Fruit fly (Drosophila melanogaster) whole organism, embryonic: ENCODE results near the gene Hsp70Ab.

ENCODE experiments used
- CG10462 ChIP-seq: fragments of 200-800 bp; sonication (Bioruptor generic); optimal IDR thresholded peaks from 2 replicates; lab custom pipeline; 2016; ENCODE audit warnings: missing biosample characterization, missing genetic modification characterization
- CG12104 ChIP-seq: fragments of 200-800 bp; sonication (Bioruptor generic); optimal IDR thresholded peaks from 3 replicates; lab custom pipeline; 2016; ENCODE audit warnings: missing biosample characterization, missing genetic modification characterization
- CG1233 ChIP-seq: fragments of 200-800 bp; sonication (Bioruptor generic); optimal IDR thresholded peaks from 4 replicates; lab custom pipeline; 2018; ENCODE audit warnings: missing biosample characterization, mild to moderate bottlenecking, missing genetic modification characterization
- CG12391 ChIP-seq: fragments of 200-800 bp; sonication (Bioruptor generic); optimal IDR thresholded peaks from 3 replicates; lab custom pipeline; 2018; ENCODE audit warnings: missing biosample characterization, mild to moderate bottlenecking, missing genetic modification characterization, moderate library complexity
- CG12659 ChIP-seq: fragments of 200-800 bp; sonication (Bioruptor generic); optimal IDR thresholded peaks from 3 replicates; lab custom pipeline; 2017; ENCODE audit warnings: mild to moderate bottlenecking, missing biosample characterization, missing genetic modification reagents, missing genetic modification characterization
- CG13296 ChIP-seq: fragments of 200-800 bp; sonication (Bioruptor generic); optimal IDR thresholded peaks from 3 replicates; lab custom pipeline; 2018; ENCODE audit warnings: missing biosample characterization, mild to moderate bottlenecking, missing genetic modification characterization
- CG13775 ChIP-seq: fragments of 200-800 bp; sonication (Bioruptor generic); optimal IDR thresholded peaks from 3 replicates; lab custom pipeline; 2017; ENCODE audit warnings: missing biosample characterization, mild to moderate bottlenecking, missing genetic modification characterization
- CG15696 ChIP-seq: fragments of 200-800 bp; sonication (Bioruptor generic); optimal IDR thresholded peaks from 2 replicates; lab custom pipeline; 2019; ENCODE audit warnings: missing biosample characterization, mild to moderate bottlenecking, missing genetic modification characterization, moderate library complexity
- CG16779 ChIP-seq: fragments of 200-800 bp; sonication (Bioruptor generic); IDR thresholded peaks from 2 replicates; pipeline ENCODE4 v1.3.6; 2022; ENCODE audit warnings: missing biosample characterization, missing genetic modification characterization
- CG18011 ChIP-seq: fragments of 200-800 bp; sonication (Bioruptor generic); optimal IDR thresholded peaks from 2 replicates; lab custom pipeline; 2017; ENCODE audit warnings: missing biosample characterization, missing genetic modification characterization, mild to moderate bottlenecking, moderate library complexity, missing genotype
- CG18599 ChIP-seq: fragments of 200-800 bp; sonication (Bioruptor generic); optimal IDR thresholded peaks from 3 replicates; lab custom pipeline; 2017; ENCODE audit warnings: missing biosample characterization, missing genetic modification characterization, mild to moderate bottlenecking, moderate library complexity, missing genetic modification reagents
- CG2202 ChIP-seq: fragments of 200-800 bp; sonication (Bioruptor generic); optimal IDR thresholded peaks from 2 replicates; lab custom pipeline; 2018; ENCODE audit warnings: missing biosample characterization, mild to moderate bottlenecking, missing genetic modification characterization
- CG30020 ChIP-seq: fragments of 200-800 bp; optimal IDR thresholded peaks from 2 replicates; lab custom pipeline; 2019; ENCODE audit warnings: missing biosample characterization, mild to moderate bottlenecking, missing genetic modification characterization, moderate library complexity
- CG3065 ChIP-seq: fragments of 200-800 bp; sonication (Bioruptor generic); optimal IDR thresholded peaks from 2 replicates; lab custom pipeline; 2016; ENCODE audit warnings: missing biosample characterization, missing genetic modification characterization
- CG32772 ChIP-seq: fragments of 200-800 bp; sonication (Bioruptor generic); IDR thresholded peaks from 2 replicates; pipeline ENCODE4 v1.3.6; 2022; ENCODE audit warnings: missing biosample characterization, missing genetic modification characterization
- CG3838 ChIP-seq: fragments of 200-800 bp; sonication (Bioruptor generic); optimal IDR thresholded peaks from 3 replicates; lab custom pipeline; 2016; ENCODE audit warnings: missing biosample characterization, missing genetic modification characterization
- CG4328 ChIP-seq: fragments of 200-800 bp; sonication (Bioruptor generic); optimal IDR thresholded peaks from 3 replicates; lab custom pipeline; 2017; ENCODE audit warnings: missing biosample characterization, missing genetic modification reagents, missing genetic modification characterization
- CG7928 ChIP-seq: fragments of 200-800 bp; sonication (Bioruptor generic); optimal IDR thresholded peaks from 2 replicates; lab custom pipeline; 2017; ENCODE audit warnings: missing biosample characterization, mild to moderate bottlenecking, missing genetic modification characterization
- CkIIα-i1 ChIP-seq: fragments of 200-800 bp; sonication (Bioruptor generic); IDR thresholded peaks from 2 replicates; pipeline ENCODE4 v1.3.6; 2022; ENCODE audit warnings: missing biosample characterization, missing genetic modification characterization
- Dfd ChIP-seq, 2 experiments: fragments of >200 bp; optimal IDR thresholded peaks; 2 replicates each; lab custom pipeline; 2017; ENCODE audit warnings: missing biosample characterization in 2 of 2, missing genetic modification characterization in 2 of 2
- Doc3 ChIP-seq: fragments of 200-800 bp; sonication (Bioruptor generic); IDR thresholded peaks from 3 replicates; pipeline ENCODE4 v1.3.6; 2022; ENCODE audit warnings: missing biosample characterization, missing genetic modification characterization; ENCODE audit not compliant: partially characterized antibody
- E2f1 ChIP-seq: fragments of 200-800 bp; sonication (Bioruptor generic); IDR thresholded peaks from 2 replicates; pipeline ENCODE4 v1.3.6; 2022; ENCODE audit warnings: missing biosample characterization, missing genetic modification characterization
- Hr39 ChIP-seq: fragments of >200 bp; optimal IDR thresholded peaks from 2 replicates; lab custom pipeline; 2017
- Max ChIP-seq: fragments of 200-800 bp; sonication (Bioruptor generic); optimal IDR thresholded peaks from 2 replicates; lab custom pipeline; 2016; ENCODE audit warnings: missing biosample characterization, mild to moderate bottlenecking, missing genetic modification characterization
- NFAT ChIP-seq: fragments of 200-800 bp; sonication (Bioruptor generic); IDR thresholded peaks from 2 replicates; pipeline ENCODE4 v1.3.6; 2022; ENCODE audit warnings: missing biosample characterization, missing genetic modification characterization
- Optix ChIP-seq: fragments of 200-800 bp; sonication (Bioruptor generic); IDR thresholded peaks from 3 replicates; pipeline ENCODE4 v1.3.6; 2022; ENCODE audit warnings: missing biosample characterization, missing genetic modification characterization
- Pdp1 ChIP-seq, 2 experiments: fragments of 200-800 bp; sonication (Bioruptor generic); optimal IDR thresholded peaks; 3 replicates each; lab custom pipeline; 2016; ENCODE audit warnings: missing biosample characterization in 2 of 2, missing genetic modification characterization in 2 of 2, mild to moderate bottlenecking in 1 of 2, moderate library complexity in 1 of 2
- Rfx ChIP-seq: fragments of 200-800 bp; sonication (Bioruptor generic); IDR thresholded peaks from 2 replicates; pipeline ENCODE4 v1.3.6; 2022; ENCODE audit warnings: missing biosample characterization, missing genetic modification characterization
- Six4 ChIP-seq: fragments of 200-800 bp; sonication (Bioruptor generic); optimal IDR thresholded peaks from 2 replicates; lab custom pipeline; 2016; ENCODE audit warnings: missing biosample characterization, missing genetic modification characterization
- Spps ChIP-seq: fragments of 200-800 bp; sonication (Bioruptor generic); optimal IDR thresholded peaks from 2 replicates; lab custom pipeline; 2018; ENCODE audit warnings: missing biosample characterization, mild to moderate bottlenecking, missing genetic modification characterization
- Sry-δ ChIP-seq: fragments of 200-800 bp; sonication (Bioruptor generic); optimal IDR thresholded peaks from 2 replicates; lab custom pipeline; 2016; ENCODE audit warnings: missing biosample characterization, missing genetic modification characterization
- Trl ChIP-seq, 3 experiments: fragments of >200 bp in 2 of 3; fragments of 200-800 bp in 1 of 3; sonication (Bioruptor generic) in 1 of 3; optimal IDR thresholded peaks; 2 replicates in 1 of 3; 3 replicates in 2 of 3; lab custom pipeline; 2016 to 2017; ENCODE audit warnings: missing biosample characterization in 1 of 3, missing genetic modification characterization in 1 of 3
- bab2 ChIP-seq: fragments of 200-800 bp; sonication (Bioruptor generic); optimal IDR thresholded peaks from 2 replicates; lab custom pipeline; 2016; ENCODE audit warnings: missing biosample characterization, missing genetic modification characterization
- bbx ChIP-seq: fragments of 200-800 bp; sonication (Bioruptor generic); IDR thresholded peaks from 2 replicates; pipeline ENCODE4 v1.3.6; 2022; ENCODE audit warnings: missing biosample characterization, missing genetic modification characterization; ENCODE audit not compliant: partially characterized antibody
- cas ChIP-seq: fragments of 200-800 bp; sonication (Bioruptor generic); IDR thresholded peaks from 2 replicates; pipeline ENCODE4 v1.3.6; 2022; ENCODE audit warnings: missing biosample characterization, missing genetic modification characterization
- cg ChIP-seq: fragments of 200-800 bp; sonication (Bioruptor generic); optimal IDR thresholded peaks from 3 replicates; lab custom pipeline; 2019; ENCODE audit warnings: missing biosample characterization, mild to moderate bottlenecking, missing genetic modification characterization, moderate library complexity
- chn ChIP-seq: fragments of 200-800 bp; sonication (Bioruptor generic); optimal IDR thresholded peaks from 2 replicates; lab custom pipeline; 2016; ENCODE audit warnings: missing biosample characterization, missing genetic modification characterization
- danr ChIP-seq: fragments of 200-800 bp; sonication (Bioruptor generic); IDR thresholded peaks from 2 replicates; pipeline ENCODE4 v1.3.6; 2022; ENCODE audit warnings: missing biosample characterization, missing genetic modification characterization
- ems ChIP-seq: fragments of 200-800 bp; sonication (Bioruptor generic); optimal IDR thresholded peaks from 3 replicates; lab custom pipeline; 2016; ENCODE audit warnings: missing biosample characterization, missing genetic modification characterization
- fu2 ChIP-seq: fragments of 200-800 bp; sonication (Bioruptor generic); optimal IDR thresholded peaks from 2 replicates; lab custom pipeline; 2016; ENCODE audit warnings: missing biosample characterization, missing genetic modification characterization
- gcm2 ChIP-seq: fragments of 200-800 bp; sonication (Bioruptor generic); optimal IDR thresholded peaks from 2 replicates; lab custom pipeline; 2016; ENCODE audit warnings: missing biosample characterization, missing genetic modification characterization
- gro ChIP-seq: fragments of 200-800 bp; sonication (Bioruptor generic); optimal IDR thresholded peaks from 2 replicates; lab custom pipeline; 2016; ENCODE audit warnings: missing biosample characterization, missing genetic modification characterization
- gsb-n ChIP-seq: fragments of 200-800 bp; sonication (Bioruptor generic); optimal IDR thresholded peaks from 3 replicates; lab custom pipeline; 2018; ENCODE audit warnings: missing biosample characterization, mild to moderate bottlenecking, missing genetic modification characterization
- mirr ChIP-seq: fragments of 200-800 bp; sonication (Bioruptor generic); optimal IDR thresholded peaks from 3 replicates; lab custom pipeline; 2018; ENCODE audit warnings: missing biosample characterization, mild to moderate bottlenecking, missing genetic modification characterization
- pnt ChIP-seq: fragments of 200-800 bp; sonication (Bioruptor generic); optimal IDR thresholded peaks from 3 replicates; lab custom pipeline; 2016; ENCODE audit warnings: missing biosample characterization, missing genetic modification characterization
- sima ChIP-seq: fragments of 200-800 bp; sonication (Bioruptor generic); optimal IDR thresholded peaks from 2 replicates; lab custom pipeline; 2016; ENCODE audit warnings: missing biosample characterization, missing genetic modification characterization
- slp2 ChIP-seq: fragments of 200-800 bp; sonication (Bioruptor generic); optimal IDR thresholded peaks from 2 replicates; lab custom pipeline; 2016; ENCODE audit warnings: missing biosample characterization, missing genetic modification characterization
- sob ChIP-seq: fragments of 200-800 bp; sonication (Bioruptor generic); IDR thresholded peaks from 2 replicates; pipeline ENCODE4 v1.3.6; 2022; ENCODE audit warnings: missing biosample characterization, missing genetic modification characterization
- sqz ChIP-seq: fragments of 200-800 bp; sonication (Bioruptor generic); optimal IDR thresholded peaks from 3 replicates; lab custom pipeline; 2018; ENCODE audit warnings: missing biosample characterization, mild to moderate bottlenecking, missing genetic modification characterization
- yki ChIP-seq: fragments of >200 bp; optimal IDR thresholded peaks from 3 replicates; lab custom pipeline; 2018
- zen ChIP-seq: fragments of 200-800 bp; sonication (Bioruptor generic); optimal IDR thresholded peaks from 3 replicates; lab custom pipeline; 2018; ENCODE audit warnings: missing biosample characterization, mild to moderate bottlenecking, missing genetic modification characterization, moderate library complexity

Gene Hsp70Ab

DNA sequence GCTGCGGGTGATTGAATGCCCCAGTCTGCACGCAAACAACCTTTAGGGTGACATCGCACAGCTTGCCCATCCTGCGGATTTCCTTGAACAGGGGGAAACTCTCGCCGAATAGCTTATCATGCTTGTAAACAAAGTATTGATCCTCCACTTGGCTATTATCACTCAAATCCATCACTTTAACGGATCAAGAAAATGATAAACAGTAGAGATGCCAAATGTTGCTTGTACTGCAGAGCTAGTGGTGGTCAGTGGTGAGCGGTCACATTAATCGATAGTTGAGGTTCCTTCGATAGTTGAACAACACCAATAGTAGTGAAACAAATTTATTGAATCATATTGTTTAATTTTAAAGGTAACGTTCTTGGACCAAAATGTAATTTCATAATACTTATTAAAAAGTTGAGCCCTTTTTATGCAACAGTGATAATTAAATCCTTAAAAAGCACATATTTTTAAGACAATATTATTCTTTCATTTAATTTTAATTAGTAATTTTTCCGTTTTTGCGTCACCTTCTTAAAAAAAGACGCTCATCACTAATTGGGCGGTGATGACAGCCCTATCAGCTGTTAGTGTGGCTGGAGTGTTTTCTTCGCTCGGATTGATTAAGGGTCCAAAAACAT lies 52.0 kb downstream of the Hsp70Ab start, which contains the start of the genes KLHL18 and GCC185 (continued):
- no peak for TF ChIP-seq CG18011 (GFP tag; lab: Kevin White, UChicago)
- TF ChIP-seq danr (GFP tag; lab: Robert Waterston, UW), result no peak
- TF ChIP-seq CG15696 (tag; lab: Kevin White, UChicago), result peak; percentile 84
- TF ChIP-seq CG12104 (GFP tag; lab: Kevin White, UChicago), result peak; percentile 76
- TF ChIP-seq Max, result peak; percentile 78
- peak; percentile 3 for TF ChIP-seq slp2 (GFP tag; lab: Kevin White, UChicago)
- peak; percentile 31 for TF ChIP-seq fu2 (GFP tag; lab: Kevin White, UChicago)
- TF ChIP-seq cas (GFP tag; lab: Robert Waterston, UW), result no peak
- TF ChIP-seq ems (GFP tag; lab: Kevin White, UChicago), result peak; percentile 52
- TF ChIP-seq bbx (GFP tag; lab: Robert Waterston, UW), result peak; percentile 62
- TF ChIP-seq Doc3 (GFP tag; lab: Robert Waterston, UW), result peak; percentile 68; the same call in 2 of the 3 replicates
- peak; percentile 60 for TF ChIP-seq pnt (GFP tag; lab: Kevin White, UChicago)
- peak; percentile 64 for TF ChIP-seq gro (GFP tag; lab: Kevin White, UChicago)
- no peak for TF ChIP-seq mirr
- peak; percentile 54 for TF ChIP-seq CG1233 (GFP tag; lab: Kevin White, UChicago)
- TF ChIP-seq CG4328 (GFP tag; lab: Kevin White, UChicago), result peak; percentile 13
- no peak for TF ChIP-seq Optix
- no peak for TF ChIP-seq sima
- TF ChIP-seq CG30020, result peak; percentile 68
- TF ChIP-seq Hr39 (lab: Kevin White, UChicago), result no peak
- TF ChIP-seq gsb-n, result no peak
- 0 out of 2 replicates have a peak, but pooled peaks have one; percentile 37 for TF ChIP-seq NFAT (GFP tag; lab: Robert Waterston, UW)
- TF ChIP-seq CG2202, result no peak
- TF ChIP-seq CG12391 (tag; lab: Kevin White, UChicago), result peak; percentile 86
- no peak for TF ChIP-seq yki (lab: Kevin White, UChicago)
- no peak for TF ChIP-seq CG16779
- TF ChIP-seq chn (GFP tag; lab: Kevin White, UChicago), result peak; percentile 58
- TF ChIP-seq cg (GFP tag; lab: Kevin White, UChicago), result no peak
- TF ChIP-seq bab2 (GFP tag; lab: Kevin White, UChicago), result peak; percentile 68
- peak; percentile 6 for TF ChIP-seq CG3838
- TF ChIP-seq Rfx (GFP tag; lab: Robert Waterston, UW), result peak; percentile 80
- no peak for TF ChIP-seq sqz
- peak; percentile 45 for TF ChIP-seq Spps (tag; lab: Kevin White, UChicago)
- TF ChIP-seq sob (GFP tag; lab: Robert Waterston, UW), result peak; percentile 81
- TF ChIP-seq CG18599, result no peak
- TF ChIP-seq CG13296 (GFP tag; lab: Kevin White, UChicago), result no peak
- TF ChIP-seq E2f1 (GFP tag; lab: Robert Waterston, UW), result peak; percentile 43; the same call in 1 of the 2 replicates
- peak; percentile 78 for TF ChIP-seq zen (tag; lab: Kevin White, UChicago)
- peak; percentile 49 for TF ChIP-seq CG10462 (GFP tag; lab: Kevin White, UChicago)
- peak; percentile 22 for TF ChIP-seq CG7928 (GFP tag; lab: Kevin White, UChicago)
- TF ChIP-seq CG3065 (GFP tag; lab: Kevin White, UChicago), result peak; percentile 69
- peak; percentile 92 for TF ChIP-seq Sry-δ
- TF ChIP-seq gcm2, result no peak
- no peak for TF ChIP-seq Trl (optimal IDR thresholded peaks at IDR 0.05; lab: Kevin White, UChicago)
- peak; percentile 39 for TF ChIP-seq Trl (GFP tag; optimal IDR thresholded peaks at IDR 0.05; lab: Kevin White, UChicago)
- peak in 1 of 2 experiments; percentile 77 for TF ChIP-seq Pdp1 (GFP tag; optimal IDR thresholded peaks at IDR 0.05; lab: Kevin White, UChicago)
- TF ChIP-seq Six4 (GFP tag; lab: Kevin White, UChicago), result peak; percentile 64
- peak; percentile 79 for TF ChIP-seq CG32772 (GFP tag; lab: Robert Waterston, UW)
- peak; percentile 81 for TF ChIP-seq CG13775 (GFP tag; lab: Kevin White, UChicago)
- no peak for TF ChIP-seq CkIIα-i1
- no peak for TF ChIP-seq Dfd (GFP tag; optimal IDR thresholded peaks at IDR 0.05; lab: Kevin White, UChicago)
- peak; percentile 68 for TF ChIP-seq CG12659 (GFP tag; lab: Kevin White, UChicago)
